Worm (Caenorhabditis elegans): ENCODE data around the gene Y69A2AR.32.

The Y69A2AR.32 gene

ce11 chrIV:2603556-2604021, 6.6 kb upstream of the Y69A2AR.32 start:
- TF ChIP-seq nfya-1 (tag; optimal IDR thresholded peaks at IDR 0.05) (no peak), ceh-18 (tag; optimal IDR thresholded peaks at IDR 0.05) (no peak), hlh-13 (GFP tag; optimal IDR thresholded peaks at IDR 0.05) (peak; percentile 0), ceh-30 (tag; optimal IDR thresholded peaks at IDR 0.05) (no peak), fkh-10 (GFP tag; optimal IDR thresholded peaks at IDR 0.05) (no peak), hlh-15 (tag; optimal IDR thresholded peaks at IDR 0.05) (no peak), ceh-48 (tag; optimal IDR thresholded peaks at IDR 0.05) (no peak), lim-6 (tag; optimal IDR thresholded peaks at IDR 0.05) (no peak), dmd-4 (tag; optimal IDR thresholded peaks at IDR 0.05; ENCODE audit: borderline replicate concordance) (no peak), hlh-30 (tag; optimal IDR thresholded peaks at IDR 0.05; ENCODE audit: insufficient read depth) (peak; percentile 87), pag-3 (tag; optimal IDR thresholded peaks at IDR 0.05; ENCODE audit: borderline replicate concordance) (no peak), T23F11.4 (GFP tag; optimal IDR thresholded peaks at IDR 0.05) (no peak), ceh-31 (tag; optimal IDR thresholded peaks at IDR 0.05) (peak; percentile 0), tbx-2 (tag; optimal IDR thresholded peaks at IDR 0.05) (peak; percentile 12), ceh-9 (tag; optimal IDR thresholded peaks at IDR 0.05) (no peak), ceh-34 (tag; optimal IDR thresholded peaks at IDR 0.05) (no peak), ceh-2 (tag; optimal IDR thresholded peaks at IDR 0.05) (no peak), hlh-6 (tag; optimal IDR thresholded peaks at IDR 0.05) (no peak), pha-2 (tag; optimal IDR thresholded peaks at IDR 0.05) (no peak)

DNA sequence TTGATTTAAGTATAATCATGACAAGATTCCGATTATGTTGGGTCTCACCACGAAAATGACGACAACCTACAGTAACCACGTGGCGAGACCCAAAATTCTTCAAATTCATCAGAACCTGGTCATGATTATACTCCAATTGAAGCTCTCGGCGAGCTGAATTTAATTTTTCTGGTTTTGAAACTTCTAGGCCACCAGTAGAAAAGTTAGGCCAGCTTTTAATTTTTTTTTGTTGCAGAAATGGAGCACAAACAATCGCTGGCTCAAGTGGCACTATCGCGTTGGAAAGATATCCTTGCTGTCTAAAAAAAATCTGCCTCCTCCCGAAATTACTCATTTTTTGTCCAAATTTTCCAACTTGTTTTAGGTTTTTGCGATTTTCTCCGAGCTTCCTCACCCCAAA, 3.7 kb upstream of the Y69A2AR.32 start:
- no peak for TF ChIP-seq unc-42 (tag; optimal IDR thresholded peaks at IDR 0.05)
- TF ChIP-seq madf-2 (tag; optimal IDR thresholded peaks at IDR 0.05) = no peak
- no peak for TF ChIP-seq K09A11.1 (tag; optimal IDR thresholded peaks at IDR 0.05; ENCODE audit: insufficient read depth)
- no peak for TF ChIP-seq ceh-19 (GFP tag; optimal IDR thresholded peaks at IDR 0.05)
- no peak for TF ChIP-seq ceh-9 (tag; optimal IDR thresholded peaks at IDR 0.05)
- no peak for TF ChIP-seq F13H6.1 (tag; optimal IDR thresholded peaks at IDR 0.05)
- TF ChIP-seq C38D4.7 (GFP tag; optimal IDR thresholded peaks at IDR 0.05) = no peak
- no peak for TF ChIP-seq ceh-24 (tag; optimal IDR thresholded peaks at IDR 0.05)
- no peak for TF ChIP-seq mec-3 (tag; optimal IDR thresholded peaks at IDR 0.05; ENCODE audit: borderline replicate concordance)
- no peak for TF ChIP-seq ceh-14 (tag; optimal IDR thresholded peaks at IDR 0.05)
- no peak for TF ChIP-seq unc-55 (GFP tag; optimal IDR thresholded peaks at IDR 0.05)
- TF ChIP-seq hlh-30 (tag; optimal IDR thresholded peaks at IDR 0.05; ENCODE audit: insufficient read depth) = no peak
- no peak for TF ChIP-seq unc-86 (tag; optimal IDR thresholded peaks at IDR 0.05)
- no peak for TF ChIP-seq hlh-13 (GFP tag; optimal IDR thresholded peaks at IDR 0.05)
- TF ChIP-seq Y22D7AL.16 (tag; optimal IDR thresholded peaks at IDR 0.05) = no peak

DNA sequence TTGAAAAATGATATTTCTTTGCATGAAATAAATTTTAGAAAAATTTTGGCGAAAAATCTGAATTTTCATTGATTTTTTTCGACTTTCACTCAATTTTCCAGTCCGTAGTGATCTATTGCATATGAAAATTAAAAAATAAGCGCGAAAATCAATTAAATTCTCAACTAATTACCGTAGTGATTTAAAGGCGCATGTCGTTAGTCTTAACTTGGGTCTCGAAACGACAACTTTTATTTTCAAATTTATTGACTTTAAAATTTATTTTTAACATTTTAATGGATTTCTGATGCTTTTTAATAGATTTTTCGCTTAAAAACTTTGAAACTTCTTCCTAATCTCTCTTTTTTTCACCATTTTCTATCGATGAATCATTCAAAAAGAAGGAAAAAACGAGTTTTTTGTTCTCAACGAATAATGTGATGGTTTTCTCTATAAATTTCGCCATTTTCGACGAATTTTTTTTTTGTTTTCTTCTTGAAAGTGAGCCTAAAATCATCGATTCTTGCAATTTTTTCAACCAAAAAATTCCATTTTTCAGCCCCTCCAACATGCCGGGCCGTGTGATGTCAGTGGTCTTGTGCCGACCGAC, 2.6 kb upstream of the Y69A2AR.32 start, which contains the start of gene vamp-7:
Gene vamp-7, plus strand, starts transcription at position 539 of the 589 bp plus-strand sequence.
- no peak for TF ChIP-seq tbx-2 (tag; optimal IDR thresholded peaks at IDR 0.05)
- no peak for TF ChIP-seq hlh-6 (tag; optimal IDR thresholded peaks at IDR 0.05)
- no peak for TF ChIP-seq gmeb-2 (tag; optimal IDR thresholded peaks at IDR 0.05)
- no peak for TF ChIP-seq hlh-30 (tag; optimal IDR thresholded peaks at IDR 0.05; ENCODE audit: insufficient read depth)
- no peak for TF ChIP-seq ceh-34 (tag; optimal IDR thresholded peaks at IDR 0.05)

- TF ChIP-seq nhr-232 (tag; optimal IDR thresholded peaks at IDR 0.05) (no peak), hlh-15 (tag; optimal IDR thresholded peaks at IDR 0.05) (no peak), ceh-48 (tag; optimal IDR thresholded peaks at IDR 0.05) (peak; percentile 19)
These were observed 738 bp downstream of the Y69A2AR.32 start for ce11 chrIV:2610974-2611373.

ce11 chrIV:2613011-2613503, 2.8 kb downstream of the Y69A2AR.32 start, which contains the start of gene Y69A2AR.28:
Y69A2AR.28 (minus strand) TSS chrIV:2613061.
- TF ChIP-seq eyg-1 (tag; optimal IDR thresholded peaks at IDR 0.05) = no peak
- no peak for TF ChIP-seq pax-1 (tag; optimal IDR thresholded peaks at IDR 0.05)
- no peak for TF ChIP-seq ceh-22 (tag; optimal IDR thresholded peaks at IDR 0.05)
- TF ChIP-seq lim-6 (tag; optimal IDR thresholded peaks at IDR 0.05) = no peak
- TF ChIP-seq ceh-18 (tag; optimal IDR thresholded peaks at IDR 0.05) = no peak
- no peak for TF ChIP-seq unc-86 (tag; optimal IDR thresholded peaks at IDR 0.05)
- no peak for TF ChIP-seq ceh-30 (tag; optimal IDR thresholded peaks at IDR 0.05)
- no peak for TF ChIP-seq pat-9 (tag; optimal IDR thresholded peaks at IDR 0.05)
- no peak for TF ChIP-seq zip-5 (tag; optimal IDR thresholded peaks at IDR 0.05)
- no peak for TF ChIP-seq ceh-6 (GFP tag; optimal IDR thresholded peaks at IDR 0.05)
- no peak for TF ChIP-seq C38D4.7 (GFP tag; optimal IDR thresholded peaks at IDR 0.05)
- TF ChIP-seq ceh-48 (tag; optimal IDR thresholded peaks at IDR 0.05) = no peak
- TF ChIP-seq nhr-11 (tag; optimal IDR thresholded peaks at IDR 0.05) = no peak
- no peak for TF ChIP-seq ttx-3 (tag; optimal IDR thresholded peaks at IDR 0.05)
- TF ChIP-seq hlh-15 (tag; optimal IDR thresholded peaks at IDR 0.05) = no peak
- TF ChIP-seq K02D7.2 (tag; optimal IDR thresholded peaks at IDR 0.05) = no peak
- no peak for TF ChIP-seq che-1 (tag; optimal IDR thresholded peaks at IDR 0.05)
- no peak for TF ChIP-seq unc-55 (GFP tag; optimal IDR thresholded peaks at IDR 0.05)

All from whole organism, late embryonic.